Worm (Caenorhabditis elegans) whole organism, L1 larva: ENCODE data around the gene samp-1.

Source experiments
- C04F5.9 ChIP-seq: sonication (generic microtip); optimal IDR thresholded peaks from 2 replicates; lab custom pipeline; 2016; ENCODE audit warnings: missing genetic modification characterization, missing compliant biosample characterization
- C34B4.2 ChIP-seq: sonication (generic microtip); optimal IDR thresholded peaks from 2 replicates; lab custom pipeline; 2017; ENCODE audit warnings: mild to moderate bottlenecking, missing genetic modification characterization, missing compliant biosample characterization
- Y116A8C.19 ChIP-seq: sonication (generic microtip); optimal IDR thresholded peaks from 2 replicates; lab custom pipeline; 2016; ENCODE audit warnings: missing compliant biosample characterization, missing genetic modification characterization, borderline replicate concordance
- aly-2 ChIP-seq: fragments of 150-350 bp; optimal IDR thresholded peaks from 2 replicates; lab custom pipeline; 2014; ENCODE audit warnings: missing biosample characterization, missing genetic modification characterization
- blmp-1 ChIP-seq: fragments of 150-350 bp; optimal IDR thresholded peaks from 2 replicates; lab custom pipeline; 2014; ENCODE audit warnings: missing biosample characterization, missing genetic modification characterization
- ceh-63 ChIP-seq: fragments of 200-800 bp; sonication (Bioruptor generic); optimal IDR thresholded peaks from 2 replicates; lab custom pipeline; 2018; ENCODE audit warnings: mild to moderate bottlenecking, missing genetic modification characterization, missing compliant biosample characterization
- ceh-82 ChIP-seq, 3 experiments: fragments of 150-350 bp in 1 of 3; sonication (generic microtip) in 2 of 3; optimal IDR thresholded peaks; 2 replicates each; lab custom pipeline; 2014 to 2017; ENCODE audit warnings: missing biosample characterization in 3 of 3, missing genetic modification characterization in 3 of 3
- dsc-1 ChIP-seq: sonication (generic microtip); optimal IDR thresholded peaks from 2 replicates; lab custom pipeline; 2016; ENCODE audit warnings: mild to moderate bottlenecking, missing genetic modification characterization, missing compliant biosample characterization
- efl-1 ChIP-seq, 4 experiments: fragments of 150-350 bp; optimal IDR thresholded peaks in 3 of 4; peaks in 1 of 4; 1 replicate in 1 of 4; 2 replicates in 3 of 4; lab custom pipeline; 2014; ENCODE audit warnings: missing biosample characterization in 2 of 4, missing genetic modification characterization in 2 of 4, missing genetic modification reagents in 2 of 4
- egl-13 ChIP-seq: sonication (generic microtip); optimal IDR thresholded peaks from 2 replicates; lab custom pipeline; 2016; ENCODE audit warnings: missing genotype, missing genetic modification reagents, missing genetic modification characterization, missing compliant biosample characterization
- egl-27 ChIP-seq, 2 experiments: fragments of 150-350 bp in 1 of 2; sonication (generic microtip); optimal IDR thresholded peaks; 3 replicates each; lab custom pipeline; 2017 to 2018; ENCODE audit warnings: missing biosample characterization in 2 of 2, missing genetic modification characterization in 2 of 2, missing genetic modification reagents in 2 of 2
- fkh-8 ChIP-seq: sonication (generic microtip); optimal IDR thresholded peaks from 2 replicates; lab custom pipeline; 2016; ENCODE audit warnings: mild to moderate bottlenecking, missing genetic modification characterization, missing compliant biosample characterization
- hlh-17 ChIP-seq: fragments of 200-800 bp; sonication (Bioruptor generic); optimal IDR thresholded peaks from 2 replicates; lab custom pipeline; 2018; ENCODE audit warnings: missing genetic modification characterization, mild to moderate bottlenecking, missing compliant biosample characterization, moderate library complexity, borderline replicate concordance
- isw-1 ChIP-seq: fragments of 200-800 bp; sonication (Bioruptor generic); IDR thresholded peaks from 2 replicates; pipeline ENCODE4 v1.3.6; 2022; ENCODE audit warnings: missing genetic modification characterization, missing compliant biosample characterization
- jun-1 ChIP-seq: fragments of 150-350 bp; optimal IDR thresholded peaks from 2 replicates; lab custom pipeline; 2014; ENCODE audit warnings: missing biosample characterization, missing genetic modification reagents, missing genetic modification characterization
- lin-14 ChIP-seq: fragments of 200-800 bp; sonication (Bioruptor generic); optimal IDR thresholded peaks from 2 replicates; lab custom pipeline; 2018; ENCODE audit warnings: mild to moderate bottlenecking, missing genetic modification characterization, moderate library complexity, missing compliant biosample characterization
- lin-15B ChIP-seq: fragments of 150-350 bp; sonication (generic microtip); optimal IDR thresholded peaks from 3 replicates; lab custom pipeline; 2014; ENCODE audit warnings: missing biosample characterization, missing genetic modification characterization
- lin-35 ChIP-seq, 2 experiments: fragments of 150-350 bp; optimal IDR thresholded peaks; 2 replicates each; lab custom pipeline; 2014; ENCODE audit warnings: missing biosample characterization in 2 of 2, missing genetic modification characterization in 2 of 2, missing genetic modification reagents in 2 of 2
- lin-39 ChIP-seq: fragments of 150-350 bp; optimal IDR thresholded peaks from 2 replicates; lab custom pipeline; 2014; ENCODE audit warnings: missing biosample characterization, missing genetic modification reagents, missing genetic modification characterization
- lir-3 ChIP-seq: sonication (generic microtip); optimal IDR thresholded peaks from 2 replicates; lab custom pipeline; 2016; ENCODE audit warnings: mild to moderate bottlenecking, missing genetic modification characterization, moderate library complexity, missing compliant biosample characterization; ENCODE audit not compliant: poor library complexity
- mdl-1 ChIP-seq, 2 experiments: fragments of 150-350 bp; optimal IDR thresholded peaks; 2 replicates each; lab custom pipeline; 2014 to 2017; ENCODE audit warnings: missing biosample characterization in 2 of 2, missing genetic modification characterization in 2 of 2, inconsistent platforms in 1 of 2
- nhr-12 ChIP-seq: sonication (generic microtip); optimal IDR thresholded peaks from 2 replicates; lab custom pipeline; 2017; ENCODE audit warnings: missing biosample characterization, missing genetic modification characterization
- nhr-28 ChIP-seq: fragments of 150-350 bp; optimal IDR thresholded peaks from 2 replicates; lab custom pipeline; 2014; ENCODE audit warnings: missing biosample characterization, missing genetic modification characterization
- nhr-71 ChIP-seq: sonication (generic microtip); optimal IDR thresholded peaks from 2 replicates; lab custom pipeline; 2016; ENCODE audit warnings: mild to moderate bottlenecking, missing genetic modification characterization, moderate library complexity, missing compliant biosample characterization
- nhr-85 ChIP-seq: sonication (generic microtip); peaks from one replicate; lab custom pipeline; 2016; ENCODE audit warnings: missing genetic modification characterization, inconsistent platforms, missing compliant biosample characterization
- nhr-90 ChIP-seq: sonication (generic microtip); optimal IDR thresholded peaks from 2 replicates; lab custom pipeline; 2016; ENCODE audit warnings: mild to moderate bottlenecking, missing genetic modification characterization, missing compliant biosample characterization; ENCODE audit not compliant: poor library complexity
- snu-23 ChIP-seq: sonication (generic microtip); optimal IDR thresholded peaks from 2 replicates; lab custom pipeline; 2016; ENCODE audit warnings: missing genetic modification characterization, missing compliant biosample characterization
- tbx-2 ChIP-seq: sonication (generic microtip); optimal IDR thresholded peaks from 2 replicates; lab custom pipeline; 2016; ENCODE audit warnings: missing genetic modification characterization, missing compliant biosample characterization
- unc-130 ChIP-seq: fragments of 150-350 bp; optimal IDR thresholded peaks from 2 replicates; lab custom pipeline; 2017; ENCODE audit warnings: missing biosample characterization, missing genetic modification characterization, inconsistent platforms
- unc-62 ChIP-seq: fragments of 150-350 bp; optimal IDR thresholded peaks from 2 replicates; lab custom pipeline; 2014; ENCODE audit warnings: missing biosample characterization, missing genetic modification reagents, missing genetic modification characterization
- unc-86 ChIP-seq: sonication (generic microtip); optimal IDR thresholded peaks from 2 replicates; lab custom pipeline; 2016; ENCODE audit warnings: missing genetic modification characterization, missing compliant biosample characterization
- unc-98 ChIP-seq: fragments of 200-800 bp; sonication (Bioruptor generic); IDR thresholded peaks from 2 replicates; pipeline ENCODE4 v1.3.6; 2022; ENCODE audit warnings: missing genetic modification characterization, missing compliant biosample characterization
- vab-15 ChIP-seq: sonication (generic microtip); optimal IDR thresholded peaks from 2 replicates; lab custom pipeline; 2017; ENCODE audit warnings: missing genotype, mild to moderate bottlenecking, missing genetic modification characterization, missing compliant biosample characterization
- xbp-1 ChIP-seq: sonication (generic microtip); optimal IDR thresholded peaks from 2 replicates; lab custom pipeline; 2016; ENCODE audit warnings: missing genetic modification characterization, missing compliant biosample characterization
- zip-4 ChIP-seq: fragments of 200-800 bp; sonication (Bioruptor generic); optimal IDR thresholded peaks from 2 replicates; lab custom pipeline; 2018; ENCODE audit warnings: mild to moderate bottlenecking, missing genetic modification characterization, moderate library complexity, missing compliant biosample characterization
- ztf-4 ChIP-seq: fragments of 150-350 bp; optimal IDR thresholded peaks from 2 replicates; lab custom pipeline; 2014; ENCODE audit warnings: missing biosample characterization, missing genetic modification characterization

The samp-1 gene

DNA sequence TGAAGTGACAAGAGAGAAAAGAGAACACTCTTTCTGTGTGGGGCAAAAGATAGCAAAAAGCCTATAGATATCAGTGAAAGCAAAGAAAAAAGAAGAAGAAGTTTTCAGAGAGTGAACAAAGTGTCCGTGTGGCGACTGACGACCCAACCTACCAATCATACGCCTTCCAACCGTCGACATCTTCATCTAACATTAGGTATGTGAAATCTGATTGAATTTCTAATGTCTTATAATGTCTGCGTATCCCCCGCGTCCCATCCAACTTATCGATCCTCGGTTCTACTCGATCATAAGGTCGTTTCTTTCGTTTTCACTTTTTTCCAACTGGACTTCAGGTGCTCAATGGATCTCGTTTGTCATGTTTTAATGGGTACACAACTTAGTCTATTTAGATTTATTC lies 4.6 kb downstream of the samp-1 start (continued):
- no peak for TF ChIP-seq isw-1
- TF ChIP-seq lir-3 = no peak
- peak; percentile 94 for TF ChIP-seq blmp-1 (tag; lab: Kevin White, UChicago)
- no peak for TF ChIP-seq unc-86 (tag; lab: Kevin White, UChicago)
- no peak for TF ChIP-seq ztf-4 (tag; lab: Kevin White, UChicago)
- TF ChIP-seq snu-23 (GFP tag; lab: Kevin White, UChicago) = no peak
- TF ChIP-seq unc-62 = no peak
- no peak for TF ChIP-seq hlh-17 (GFP tag; lab: Kevin White, UChicago)
- no peak for TF ChIP-seq tbx-2
- TF ChIP-seq egl-27 (tag; optimal IDR thresholded peaks at IDR 0.05; lab: Kevin White, UChicago) = no peak
- peak in 1 of 2 experiments; percentile 43 for TF ChIP-seq lin-35 (GFP tag; optimal IDR thresholded peaks at IDR 0.05; lab: Kevin White, UChicago)
- no peak for TF ChIP-seq aly-2
- no peak for TF ChIP-seq lin-15B (tag; lab: Kevin White, UChicago)
- TF ChIP-seq efl-1 (optimal IDR thresholded peaks at IDR 0.05; lab: Kevin White, UChicago) = no peak
- peak in 1 of 2 experiments; percentile 73 for TF ChIP-seq efl-1 (GFP tag; optimal IDR thresholded peaks at IDR 0.05 in 1 of 2; lab: Kevin White, UChicago)
- TF ChIP-seq xbp-1 (tag; lab: Kevin White, UChicago) = no peak
- TF ChIP-seq vab-15 (tag; lab: Kevin White, UChicago) = no peak
- TF ChIP-seq lin-14 = peak; percentile 29
- TF ChIP-seq nhr-12 = no peak
- TF ChIP-seq zip-4 = no peak

DNA sequence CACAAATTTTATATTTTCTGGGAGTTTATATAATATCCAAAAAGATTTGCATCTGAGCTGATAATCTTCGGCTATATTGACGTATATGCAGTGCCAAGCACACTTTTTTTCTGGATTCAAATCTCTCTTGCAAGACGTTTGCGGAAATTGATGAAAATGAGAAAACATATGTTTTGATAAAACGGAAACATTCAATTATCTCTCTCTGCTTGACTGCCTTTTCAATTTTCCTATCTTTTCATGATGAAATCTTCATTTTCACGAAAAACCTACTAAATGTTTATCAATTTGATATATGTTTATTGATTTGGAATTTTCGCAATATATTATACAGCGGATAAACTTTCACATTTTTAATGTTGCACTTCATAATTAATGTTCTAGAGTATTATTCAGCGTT lies 5.3 kb downstream of the samp-1 start:
- TF ChIP-seq dsc-1 (tag; lab: Kevin White, UChicago) (peak; percentile 44), unc-130 (tag; lab: Kevin White, UChicago) (no peak), nhr-85 (peak; percentile 61), blmp-1 (tag; lab: Kevin White, UChicago) (peak; percentile 70), lin-14 (peak; percentile 34)

DNA sequence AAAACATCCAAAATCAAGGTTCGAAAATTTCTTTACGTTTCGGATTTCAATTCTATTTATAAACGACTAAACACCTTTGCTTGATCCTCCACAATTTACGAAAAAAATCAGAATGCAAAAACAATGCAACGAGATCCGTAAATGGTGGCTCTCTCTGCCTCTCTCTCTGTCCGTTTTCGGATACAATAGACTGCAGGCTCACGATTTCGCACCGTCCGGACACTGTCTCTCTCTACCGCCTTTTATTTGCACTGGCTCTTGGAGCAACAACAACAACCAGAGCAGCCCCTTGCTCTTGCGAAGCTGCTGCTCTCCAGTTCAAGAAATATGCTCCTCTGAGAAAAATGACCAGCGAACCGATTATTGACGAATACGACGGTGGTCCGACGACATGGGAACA lies 9.5 kb downstream of the samp-1 start, which contains the start of gene T24F1.7:
Gene T24F1.7 (plus strand): TSS at position 301 of the 400 bp plus-strand sequence.
- TF ChIP-seq unc-98 (GFP tag; lab: Robert Waterston, UW) (no peak), nhr-71 (no peak), hlh-17 (GFP tag; lab: Kevin White, UChicago) (no peak), ztf-4 (tag; lab: Kevin White, UChicago) (no peak), nhr-90 (tag; lab: Kevin White, UChicago) (no peak), C04F5.9 (tag; lab: Kevin White, UChicago) (no peak), nhr-28 (tag; lab: Kevin White, UChicago) (no peak)

DNA sequence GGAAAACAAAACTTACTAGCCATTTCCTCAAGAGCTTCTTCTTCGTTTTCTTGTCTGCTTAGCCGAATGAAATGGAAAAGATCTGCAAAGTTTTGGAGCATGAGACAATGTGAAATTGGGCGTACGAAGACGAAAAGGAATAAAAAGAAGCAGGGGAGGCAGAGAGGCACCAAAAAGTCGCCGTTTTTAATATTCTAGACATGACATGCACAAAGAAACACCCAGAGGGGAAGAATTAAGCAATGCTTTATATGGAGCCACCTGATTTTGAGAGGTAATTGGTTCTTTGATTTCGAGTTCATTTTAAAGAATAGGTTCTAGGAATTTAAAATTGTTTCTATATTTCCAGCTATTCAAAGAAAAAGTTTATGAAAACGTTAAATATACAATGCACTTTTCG lies 11.5 kb downstream of the samp-1 start, which contains the start of gene T24F1.4:
Gene T24F1.4 (minus strand): TSS at position 101 of the 400 bp plus-strand sequence.
- peak; percentile 40 for TF ChIP-seq nhr-71
- peak; percentile 44 for TF ChIP-seq fkh-8 (tag; lab: Kevin White, UChicago)
- no peak for TF ChIP-seq C04F5.9 (tag; lab: Kevin White, UChicago)
- peak; percentile 21 for TF ChIP-seq lin-14

DNA sequence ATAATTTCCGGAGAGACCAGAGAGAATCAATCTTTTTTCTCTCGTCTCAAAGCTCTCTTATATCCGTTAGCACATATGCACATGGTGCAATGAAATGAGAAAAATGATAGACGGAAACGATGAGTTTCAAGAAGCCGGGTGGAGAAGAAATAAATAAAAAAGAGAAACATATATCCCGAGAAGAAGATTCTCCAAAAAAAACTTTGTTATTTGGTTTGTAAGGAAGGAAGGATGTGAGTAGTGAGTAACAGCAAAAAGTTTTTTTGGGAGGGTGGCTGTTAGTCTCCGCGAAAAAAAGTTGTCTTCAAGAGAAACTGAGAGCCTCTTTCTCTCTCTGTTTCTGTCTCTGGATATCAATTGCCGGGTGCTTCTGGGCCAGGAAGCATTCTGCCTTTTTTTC lies 14.0 kb downstream of the samp-1 start:
- TF ChIP-seq jun-1 (tag; lab: Kevin White, UChicago) (no peak), mdl-1 (tag; optimal IDR thresholded peaks at IDR 0.05; lab: Kevin White, UChicago) (no peak), egl-13 (tag; lab: Kevin White, UChicago) (peak; percentile 29), C34B4.2 (tag; lab: Kevin White, UChicago) (no peak), lin-14 (peak; percentile 63)

DNA sequence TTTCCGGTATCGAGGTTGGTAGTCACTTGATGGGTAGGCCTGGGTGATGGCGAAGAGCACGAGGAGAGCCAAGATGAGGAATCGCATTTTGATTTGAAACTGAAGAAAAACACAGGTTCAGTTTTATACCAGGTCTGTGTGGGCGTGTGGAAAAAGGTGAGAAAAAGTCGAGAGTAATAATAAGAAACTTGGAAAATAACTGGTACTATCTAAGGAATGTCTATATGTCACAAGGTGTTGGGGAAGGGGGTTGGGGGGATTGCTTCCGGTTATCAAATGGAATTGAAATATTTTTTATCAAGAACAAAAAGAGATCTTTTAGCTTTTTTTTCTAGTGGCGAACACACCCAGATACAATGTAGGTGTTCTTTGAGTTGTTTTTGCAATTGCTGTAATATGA lies 16.9 kb downstream of the samp-1 start, which contains the start of gene nlp-51:
Gene nlp-51 (minus strand): TSS at position 101 of the 400 bp plus-strand sequence.
- TF ChIP-seq nhr-85 = no peak
- no peak for TF ChIP-seq lin-39 (tag; lab: Kevin White, UChicago)
- TF ChIP-seq ceh-63 = no peak
- TF ChIP-seq snu-23 (GFP tag; lab: Kevin White, UChicago) = no peak
- no peak for TF ChIP-seq ceh-82 (tag; optimal IDR thresholded peaks at IDR 0.05; lab: Kevin White, UChicago)
- TF ChIP-seq xbp-1 (tag; lab: Kevin White, UChicago) = no peak
- no peak for TF ChIP-seq Y116A8C.19
- TF ChIP-seq lir-3 = no peak
